Fruit fly (Drosophila melanogaster) whole organism, embryonic: ENCODE data around the gene CG10562.
A peak's percentile ranks its signal among the peaks of the same experiment; 100 is the strongest.

Source experiments
- Atf6 ChIP-seq: fragments of 200-800 bp; sonication (Bioruptor generic); IDR thresholded peaks from 2 replicates; pipeline ENCODE4 v1.3.6; 2022; ENCODE audit warnings: missing biosample characterization, missing genetic modification characterization
- Awh ChIP-seq: fragments of 200-800 bp; sonication (Bioruptor generic); IDR thresholded peaks from 2 replicates; pipeline ENCODE4, ENCODE4 v1.3.6; 2022; ENCODE audit warnings: missing biosample characterization, missing genetic modification characterization
- BtbVII ChIP-seq: fragments of 200-800 bp; sonication (Bioruptor generic); optimal IDR thresholded peaks from 3 replicates; lab custom pipeline; 2017; ENCODE audit warnings: missing biosample characterization, mild to moderate bottlenecking, missing genetic modification characterization
- Bteb2 ChIP-seq: fragments of 200-800 bp; sonication (Bioruptor generic); optimal IDR thresholded peaks from 2 replicates; lab custom pipeline; 2016; ENCODE audit warnings: missing biosample characterization, missing genetic modification characterization
- CG10654 ChIP-seq: fragments of 200-800 bp; sonication (Bioruptor generic); optimal IDR thresholded peaks from 2 replicates; lab custom pipeline; 2016; ENCODE audit warnings: missing biosample characterization, missing genetic modification characterization
- CG11398 ChIP-seq: fragments of 200-800 bp; sonication (Bioruptor generic); optimal IDR thresholded peaks from 2 replicates; lab custom pipeline; 2016; ENCODE audit warnings: missing biosample characterization, missing genetic modification characterization
- CG11504 ChIP-seq: fragments of 200-800 bp; sonication (Bioruptor generic); optimal IDR thresholded peaks from 3 replicates; lab custom pipeline; 2019; ENCODE audit warnings: missing biosample characterization, mild to moderate bottlenecking, missing genetic modification characterization, moderate library complexity
- CG12071 ChIP-seq: fragments of 200-800 bp; sonication (Bioruptor generic); optimal IDR thresholded peaks from 3 replicates; lab custom pipeline; 2018; ENCODE audit warnings: missing biosample characterization, mild to moderate bottlenecking, missing genetic modification characterization
- CG12219 ChIP-seq: fragments of 200-800 bp; sonication (Bioruptor generic); optimal IDR thresholded peaks from 3 replicates; lab custom pipeline; 2018; ENCODE audit warnings: missing biosample characterization, mild to moderate bottlenecking, missing genetic modification characterization
- CG14965 ChIP-seq: fragments of 200-800 bp; sonication (Bioruptor generic); optimal IDR thresholded peaks from 2 replicates; lab custom pipeline; 2016; ENCODE audit warnings: missing biosample characterization, missing genetic modification characterization, borderline replicate concordance
- CG15514 ChIP-seq: fragments of 200-800 bp; sonication (Bioruptor generic); optimal IDR thresholded peaks from 3 replicates; lab custom pipeline; 2017; ENCODE audit warnings: missing biosample characterization, missing genetic modification characterization, mild to moderate bottlenecking, moderate library complexity, missing genetic modification reagents
- CG18262 ChIP-seq: fragments of 200-800 bp; optimal IDR thresholded peaks from 3 replicates; lab custom pipeline; 2019; ENCODE audit warnings: missing biosample characterization, mild to moderate bottlenecking, missing genetic modification characterization, moderate library complexity
- CG30431 ChIP-seq: fragments of 200-800 bp; sonication (Bioruptor generic); optimal IDR thresholded peaks from 2 replicates; lab custom pipeline; 2017; ENCODE audit warnings: missing biosample characterization, missing genetic modification characterization
- CG3065 ChIP-seq: fragments of 200-800 bp; sonication (Bioruptor generic); optimal IDR thresholded peaks from 2 replicates; lab custom pipeline; 2016; ENCODE audit warnings: missing biosample characterization, missing genetic modification characterization
- CG4282 ChIP-seq: fragments of 200-800 bp; sonication (Bioruptor generic); optimal IDR thresholded peaks from 2 replicates; lab custom pipeline; 2016; ENCODE audit warnings: missing biosample characterization, missing genetic modification characterization
- CG7839 ChIP-seq: fragments of 200-800 bp; sonication (Bioruptor generic); optimal IDR thresholded peaks from 3 replicates; lab custom pipeline; 2018; ENCODE audit warnings: missing biosample characterization, mild to moderate bottlenecking, missing genetic modification characterization, moderate library complexity
- CG8290 ChIP-seq, 3 experiments: fragments of 200-800 bp; sonication (Bioruptor generic); optimal IDR thresholded peaks; 2 replicates each; lab custom pipeline; 2016 to 2019; ENCODE audit warnings: missing biosample characterization in 3 of 3, missing genetic modification characterization in 3 of 3, mild to moderate bottlenecking in 2 of 3, moderate library complexity in 1 of 3
- CG8765 ChIP-seq: fragments of 200-800 bp; sonication (Bioruptor generic); IDR thresholded peaks from 2 replicates; pipeline ENCODE4 v1.3.6; 2022; ENCODE audit warnings: missing biosample characterization, missing genetic modification characterization
- CG9215 ChIP-seq: fragments of 200-800 bp; sonication (Bioruptor generic); IDR thresholded peaks from 2 replicates; pipeline ENCODE4 v1.3.6; 2022; ENCODE audit warnings: missing biosample characterization, missing genetic modification characterization
- CrebB ChIP-seq: fragments of 200-800 bp; sonication (Bioruptor generic); optimal IDR thresholded peaks from 3 replicates; lab custom pipeline; 2018; ENCODE audit warnings: missing biosample characterization, mild to moderate bottlenecking, missing genetic modification characterization
- D19B ChIP-seq: fragments of 200-800 bp; sonication (Bioruptor generic); optimal IDR thresholded peaks from 2 replicates; lab custom pipeline; 2017; ENCODE audit warnings: missing biosample characterization, mild to moderate bottlenecking, missing genetic modification characterization
- Dbx ChIP-seq: fragments of 200-800 bp; sonication (Bioruptor generic); IDR thresholded peaks from 3 replicates; pipeline ENCODE4 v1.3.6; 2022; ENCODE audit warnings: missing biosample characterization, missing genetic modification characterization
- ERR ChIP-seq: fragments of 200-800 bp; sonication (Bioruptor generic); optimal IDR thresholded peaks from 2 replicates; lab custom pipeline; 2016; ENCODE audit warnings: missing biosample characterization, missing genetic modification characterization
- Ets65A ChIP-seq: fragments of 200-800 bp; sonication (Bioruptor generic); peaks from one replicate; lab custom pipeline; 2016; ENCODE audit warnings: missing biosample characterization, missing genetic modification characterization
- H2.0 ChIP-seq: fragments of 200-800 bp; sonication (Bioruptor generic); IDR thresholded peaks from 2 replicates; pipeline ENCODE4 v1.3.6; 2022; ENCODE audit warnings: missing biosample characterization, missing genetic modification characterization
- HHEX ChIP-seq: fragments of 200-800 bp; sonication (Bioruptor generic); optimal IDR thresholded peaks from 3 replicates; lab custom pipeline; 2017; ENCODE audit warnings: missing biosample characterization, mild to moderate bottlenecking, missing genetic modification characterization, missing genetic modification reagents
- Hsf ChIP-seq: fragments of 200-800 bp; sonication (Bioruptor generic); optimal IDR thresholded peaks from 3 replicates; lab custom pipeline; 2016; ENCODE audit warnings: missing biosample characterization, missing genetic modification characterization
- Mad ChIP-seq: fragments of 200-800 bp; sonication (Bioruptor generic); optimal IDR thresholded peaks from 2 replicates; lab custom pipeline; 2016; ENCODE audit warnings: missing biosample characterization, missing genetic modification characterization
- Neu2 ChIP-seq: fragments of 200-800 bp; sonication (Bioruptor generic); optimal IDR thresholded peaks from 3 replicates; lab custom pipeline; 2016; ENCODE audit warnings: missing biosample characterization, missing genetic modification characterization, borderline replicate concordance
- Nf-YA ChIP-seq: fragments of 200-800 bp; sonication (Bioruptor generic); IDR thresholded peaks from 2 replicates; pipeline ENCODE4 v1.3.6; 2022; ENCODE audit warnings: missing biosample characterization, missing genetic modification characterization
- Sox102F ChIP-seq: fragments of 200-800 bp; sonication (Bioruptor generic); optimal IDR thresholded peaks from 2 replicates; lab custom pipeline; 2018; ENCODE audit warnings: missing biosample characterization, mild to moderate bottlenecking, missing genetic modification characterization, moderate library complexity
- Ssrp ChIP-seq: fragments of 200-800 bp; sonication (Bioruptor generic); optimal IDR thresholded peaks from 2 replicates; lab custom pipeline; 2018; ENCODE audit warnings: missing biosample characterization, mild to moderate bottlenecking, missing genetic modification characterization, moderate library complexity
- abd-A ChIP-seq: fragments of 200-800 bp; sonication (Bioruptor generic); optimal IDR thresholded peaks from 3 replicates; lab custom pipeline; 2019; ENCODE audit warnings: missing biosample characterization, mild to moderate bottlenecking, missing genetic modification characterization, moderate library complexity
- bcd ChIP-seq: fragments of 200-800 bp; sonication (Bioruptor generic); optimal IDR thresholded peaks from 2 replicates; lab custom pipeline; 2017; ENCODE audit warnings: missing biosample characterization, mild to moderate bottlenecking, missing genetic modification characterization
- cad ChIP-seq: fragments of >200 bp; optimal IDR thresholded peaks from 2 replicates; lab custom pipeline; 2017; ENCODE audit warnings: missing biosample characterization, missing genetic modification characterization
- cg ChIP-seq: fragments of 200-800 bp; sonication (Bioruptor generic); optimal IDR thresholded peaks from 3 replicates; lab custom pipeline; 2019; ENCODE audit warnings: missing biosample characterization, mild to moderate bottlenecking, missing genetic modification characterization, moderate library complexity
- dysf ChIP-seq: fragments of 200-800 bp; sonication (Bioruptor generic); IDR thresholded peaks from 3 replicates; pipeline ENCODE4 v1.3.6; 2022; ENCODE audit warnings: missing biosample characterization, missing genetic modification characterization
- fd102C ChIP-seq: fragments of 200-800 bp; sonication (Bioruptor generic); optimal IDR thresholded peaks from 2 replicates; lab custom pipeline; 2018; ENCODE audit warnings: missing biosample characterization, mild to moderate bottlenecking, missing genetic modification characterization, moderate library complexity
- inv ChIP-seq: fragments of 200-800 bp; sonication (Bioruptor generic); IDR thresholded peaks from 2 replicates; pipeline ENCODE4 v1.3.6; 2022; ENCODE audit warnings: missing biosample characterization, missing genetic modification characterization; ENCODE audit not compliant: partially characterized antibody
- jigr1 ChIP-seq: fragments of 200-800 bp; sonication (Bioruptor generic); IDR thresholded peaks from 3 replicates; pipeline ENCODE4 v1.3.6; 2022; ENCODE audit warnings: missing biosample characterization, missing genetic modification characterization
- jumu ChIP-seq: fragments of 200-800 bp; sonication (Bioruptor generic); optimal IDR thresholded peaks from 3 replicates; lab custom pipeline; 2016; ENCODE audit warnings: missing biosample characterization, missing genetic modification characterization
- kah ChIP-seq: fragments of 200-800 bp; sonication (Bioruptor generic); optimal IDR thresholded peaks from 2 replicates; lab custom pipeline; 2018; ENCODE audit warnings: missing biosample characterization, mild to moderate bottlenecking, missing genetic modification characterization
- lab ChIP-seq: fragments of 200-800 bp; sonication (Bioruptor generic); optimal IDR thresholded peaks from 3 replicates; lab custom pipeline; 2017; ENCODE audit warnings: missing biosample characterization, missing genetic modification characterization, mild to moderate bottlenecking, moderate library complexity, missing genetic modification reagents
- mirr ChIP-seq: fragments of 200-800 bp; sonication (Bioruptor generic); optimal IDR thresholded peaks from 3 replicates; lab custom pipeline; 2018; ENCODE audit warnings: missing biosample characterization, mild to moderate bottlenecking, missing genetic modification characterization
- nerfin-2 ChIP-seq: fragments of 200-800 bp; sonication (Bioruptor generic); IDR thresholded peaks from 2 replicates; pipeline ENCODE4 v1.3.6; 2022; ENCODE audit warnings: missing biosample characterization, missing genetic modification characterization; ENCODE audit not compliant: partially characterized antibody
- otp ChIP-seq: fragments of 200-800 bp; sonication (Bioruptor generic); IDR thresholded peaks from 3 replicates; pipeline ENCODE4, ENCODE4 v1.3.6; 2022; ENCODE audit warnings: missing biosample characterization, missing genetic modification characterization
- pb ChIP-seq: fragments of 200-800 bp; sonication (Bioruptor generic); optimal IDR thresholded peaks from 3 replicates; lab custom pipeline; 2016; ENCODE audit warnings: missing biosample characterization, missing genetic modification characterization
- pita ChIP-seq: fragments of 200-800 bp; sonication (Bioruptor generic); optimal IDR thresholded peaks from 2 replicates; lab custom pipeline; 2017; ENCODE audit warnings: missing biosample characterization, mild to moderate bottlenecking, missing genetic modification characterization
- sim ChIP-seq: fragments of 200-800 bp; sonication (Bioruptor generic); IDR thresholded peaks from 2 replicates; pipeline ENCODE4 v1.3.6; 2022; ENCODE audit warnings: missing biosample characterization, missing genetic modification characterization
- tna ChIP-seq: fragments of 200-800 bp; sonication (Bioruptor generic); IDR thresholded peaks from 2 replicates; pipeline ENCODE4 v1.3.6; 2022; ENCODE audit warnings: missing biosample characterization, missing genetic modification characterization; ENCODE audit not compliant: partially characterized antibody
- zen ChIP-seq: fragments of 200-800 bp; sonication (Bioruptor generic); optimal IDR thresholded peaks from 3 replicates; lab custom pipeline; 2018; ENCODE audit warnings: missing biosample characterization, mild to moderate bottlenecking, missing genetic modification characterization, moderate library complexity

The CG10562 gene

DNA sequence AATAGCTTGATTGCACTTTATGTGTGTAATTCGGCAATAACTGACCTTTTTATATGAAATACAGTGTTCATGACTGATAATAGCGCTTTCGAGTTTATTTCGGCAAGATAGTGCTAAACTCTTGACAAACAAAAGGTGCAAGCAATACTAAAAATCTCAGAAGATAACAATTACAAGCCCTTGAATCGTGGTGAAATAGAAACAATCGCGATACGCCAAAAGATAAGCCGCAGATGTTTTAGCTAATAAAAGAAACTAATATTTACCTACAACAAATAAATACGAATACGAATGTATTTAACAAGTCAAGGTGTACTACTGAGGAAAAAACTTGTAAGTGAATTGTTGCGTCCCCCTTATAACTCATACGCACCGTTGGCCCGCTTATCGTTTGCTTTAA, 47.3 kb downstream of the CG10562 start:
- no peak for TF ChIP-seq CG8290 (GFP tag; optimal IDR thresholded peaks at IDR 0.05; lab: Kevin White, UChicago)
- no peak for TF ChIP-seq CG8290 (tag; optimal IDR thresholded peaks at IDR 0.05; lab: Kevin White, UChicago)
- TF ChIP-seq lab (GFP tag; lab: Kevin White, UChicago): peak; percentile 81
- no peak for TF ChIP-seq inv (GFP tag; lab: Robert Waterston, UW)
- no peak for TF ChIP-seq CG7839 (tag; lab: Kevin White, UChicago)
- TF ChIP-seq CG15514: peak; percentile 48
- no peak for TF ChIP-seq tna (GFP tag; lab: Robert Waterston, UW)
- TF ChIP-seq jigr1: no peak
- TF ChIP-seq Dbx (GFP tag; lab: Robert Waterston, UW): no peak
- peak; percentile 60 for TF ChIP-seq CrebB (tag; lab: Kevin White, UChicago)
- no peak for TF ChIP-seq cad (GFP tag; lab: Kevin White, UChicago)
- TF ChIP-seq otp (GFP tag; lab: Robert Waterston, UW): no peak
- no peak for TF ChIP-seq CG8765 (GFP tag; lab: Robert Waterston, UW)
- no peak for TF ChIP-seq nerfin-2 (GFP tag; lab: Robert Waterston, UW)
- no peak for TF ChIP-seq D19B (GFP tag; lab: Kevin White, UChicago)
- no peak for TF ChIP-seq zen (tag; lab: Kevin White, UChicago)
- TF ChIP-seq CG14965 (GFP tag; lab: Kevin White, UChicago): no peak
- TF ChIP-seq pb: no peak
- TF ChIP-seq cg (GFP tag; lab: Kevin White, UChicago): no peak
- peak; percentile 44 for TF ChIP-seq CG12071 (GFP tag; lab: Kevin White, UChicago)
- TF ChIP-seq Bteb2 (GFP tag; lab: Kevin White, UChicago): no peak
- no peak for TF ChIP-seq Sox102F (GFP tag; lab: Kevin White, UChicago)
- TF ChIP-seq jumu (GFP tag; lab: Kevin White, UChicago): no peak
- no peak for TF ChIP-seq CG4282 (GFP tag; lab: Kevin White, UChicago)
- TF ChIP-seq abd-A (tag; lab: Kevin White, UChicago): no peak
- TF ChIP-seq CG11398 (GFP tag; lab: Kevin White, UChicago): no peak
- TF ChIP-seq bcd: no peak
- no peak for TF ChIP-seq CG9215 (GFP tag; lab: Robert Waterston, UW)
- TF ChIP-seq sim (GFP tag; lab: Robert Waterston, UW): no peak
- TF ChIP-seq Neu2 (GFP tag; lab: Kevin White, UChicago): no peak
- no peak for TF ChIP-seq ERR (GFP tag; lab: Kevin White, UChicago)
- no peak; the same call in 1 of the 2 replicates for TF ChIP-seq Atf6 (GFP tag; lab: Robert Waterston, UW)
- no peak for TF ChIP-seq Ssrp (tag; lab: Kevin White, UChicago)
- no peak for TF ChIP-seq dysf (GFP tag; lab: Robert Waterston, UW)
- no peak for TF ChIP-seq Hsf (GFP tag; lab: Kevin White, UChicago)
- TF ChIP-seq CG18262 (tag; lab: Kevin White, UChicago): no peak
- TF ChIP-seq Awh (GFP tag; lab: Robert Waterston, UW): no peak
- no peak for TF ChIP-seq fd102C
- no peak for TF ChIP-seq CG12219 (GFP tag; lab: Kevin White, UChicago)
- peak; percentile 66 for TF ChIP-seq BtbVII (GFP tag; lab: Kevin White, UChicago)
- TF ChIP-seq HHEX: peak; percentile 8
- no peak for TF ChIP-seq pita (GFP tag; lab: Kevin White, UChicago)
- no peak for TF ChIP-seq H2.0 (GFP tag; lab: Robert Waterston, UW)
- TF ChIP-seq Ets65A: peak; percentile 29
- no peak for TF ChIP-seq CG30431 (GFP tag; lab: Kevin White, UChicago)
- no peak for TF ChIP-seq CG10654 (GFP tag; lab: Kevin White, UChicago)
- no peak for TF ChIP-seq kah (GFP tag; lab: Kevin White, UChicago)
- TF ChIP-seq CG11504: no peak
- no peak for TF ChIP-seq CG3065 (GFP tag; lab: Kevin White, UChicago)
- TF ChIP-seq mirr (GFP tag; lab: Kevin White, UChicago): peak; percentile 69
- TF ChIP-seq Mad (GFP tag; lab: Kevin White, UChicago): no peak
- no peak for TF ChIP-seq Nf-YA (GFP tag; lab: Robert Waterston, UW)
